Fruit fly (Drosophila melanogaster) whole organism, embryonic: ENCODE measurements around the gene CG11999.
A peak's percentile ranks its signal among the peaks of the same experiment; 100 is the strongest.

Experiments
- Abd-B ChIP-seq: fragments of 200-800 bp; sonication (Bioruptor generic); optimal IDR thresholded peaks from 2 replicates; lab custom pipeline; 2018; ENCODE audit warnings: missing biosample characterization, mild to moderate bottlenecking, missing genetic modification characterization, moderate library complexity
- Atf-2 ChIP-seq: fragments of 200-800 bp; sonication (Bioruptor generic); optimal IDR thresholded peaks from 2 replicates; lab custom pipeline; 2016; ENCODE audit warnings: missing biosample characterization, missing genetic modification characterization
- BEAF-32 ChIP-seq: fragments of 200-800 bp; sonication (Bioruptor generic); optimal IDR thresholded peaks from 3 replicates; lab custom pipeline; 2017; ENCODE audit warnings: missing biosample characterization, missing genetic modification characterization, mild to moderate bottlenecking, moderate library complexity, missing genetic modification reagents
- CG10431 ChIP-seq: fragments of 200-800 bp; sonication (Bioruptor generic); optimal IDR thresholded peaks from 3 replicates; lab custom pipeline; 2018; ENCODE audit warnings: missing biosample characterization, mild to moderate bottlenecking, missing genetic modification characterization
- CG11504 ChIP-seq: fragments of 200-800 bp; sonication (Bioruptor generic); optimal IDR thresholded peaks from 3 replicates; lab custom pipeline; 2019; ENCODE audit warnings: missing biosample characterization, mild to moderate bottlenecking, missing genetic modification characterization, moderate library complexity
- CG11695 ChIP-seq: fragments of 200-800 bp; sonication (Bioruptor generic); IDR thresholded peaks from 3 replicates; pipeline ENCODE4 v1.3.6; 2022; ENCODE audit warnings: missing biosample characterization, missing genetic modification characterization
- CG14667 ChIP-seq: fragments of 200-800 bp; sonication (Bioruptor generic); IDR thresholded peaks from 2 replicates; pipeline ENCODE4 v1.3.6; 2022; ENCODE audit warnings: missing biosample characterization, missing genetic modification characterization
- CG1529 ChIP-seq: fragments of 200-800 bp; sonication (Bioruptor generic); optimal IDR thresholded peaks from 3 replicates; lab custom pipeline; 2018; ENCODE audit warnings: missing biosample characterization, missing genetic modification characterization
- CG16813 ChIP-seq: fragments of 200-800 bp; sonication (Bioruptor generic); IDR thresholded peaks from 3 replicates; pipeline ENCODE4 v1.3.6; 2022; ENCODE audit warnings: missing biosample characterization, missing genetic modification characterization; ENCODE audit not compliant: partially characterized antibody
- CG18619 ChIP-seq: fragments of 200-800 bp; sonication (Bioruptor generic); optimal IDR thresholded peaks from 3 replicates; lab custom pipeline; 2017; ENCODE audit warnings: missing biosample characterization, mild to moderate bottlenecking, missing genetic modification characterization
- CG2116 ChIP-seq: fragments of 200-800 bp; sonication (Bioruptor generic); optimal IDR thresholded peaks from 3 replicates; lab custom pipeline; 2018; ENCODE audit warnings: missing biosample characterization, mild to moderate bottlenecking, missing genetic modification characterization
- CG32532 ChIP-seq: fragments of 200-800 bp; sonication (Bioruptor generic); IDR thresholded peaks from 2 replicates; pipeline ENCODE4 v1.3.6; 2022; ENCODE audit warnings: missing biosample characterization, missing genetic modification characterization
- CG3407 ChIP-seq: fragments of 200-800 bp; sonication (Bioruptor generic); optimal IDR thresholded peaks from 2 replicates; lab custom pipeline; 2018; ENCODE audit warnings: missing biosample characterization, mild to moderate bottlenecking, missing genetic modification characterization
- CG7745 ChIP-seq: fragments of 200-800 bp; sonication (Bioruptor generic); optimal IDR thresholded peaks from 2 replicates; lab custom pipeline; 2018; ENCODE audit warnings: missing biosample characterization, mild to moderate bottlenecking, missing genetic modification characterization, moderate library complexity
- CG7786 ChIP-seq: fragments of 200-800 bp; sonication (Bioruptor generic); optimal IDR thresholded peaks from 2 replicates; lab custom pipeline; 2016; ENCODE audit warnings: missing biosample characterization, missing genetic modification characterization
- CG7963 ChIP-seq: fragments of 200-800 bp; sonication (Bioruptor generic); IDR thresholded peaks from 3 replicates; pipeline ENCODE4 v1.3.6; 2022; ENCODE audit warnings: missing biosample characterization, missing genetic modification characterization; ENCODE audit not compliant: partially characterized antibody
- CG8765 ChIP-seq: fragments of 200-800 bp; sonication (Bioruptor generic); IDR thresholded peaks from 2 replicates; pipeline ENCODE4 v1.3.6; 2022; ENCODE audit warnings: missing biosample characterization, missing genetic modification characterization
- CG9797 ChIP-seq: fragments of 200-800 bp; sonication (Bioruptor generic); optimal IDR thresholded peaks from 3 replicates; lab custom pipeline; 2018; ENCODE audit warnings: missing biosample characterization, mild to moderate bottlenecking, missing genetic modification characterization
- Chrac-16 ChIP-seq: fragments of 200-800 bp; sonication (Bioruptor generic); optimal IDR thresholded peaks from 3 replicates; lab custom pipeline; 2016; ENCODE audit warnings: missing biosample characterization, missing genetic modification characterization
- CoRest ChIP-seq: fragments of 200-800 bp; sonication (Bioruptor generic); optimal IDR thresholded peaks from 3 replicates; lab custom pipeline; 2018; ENCODE audit warnings: missing biosample characterization, mild to moderate bottlenecking, missing genetic modification characterization, moderate library complexity
- Doc3 ChIP-seq: fragments of 200-800 bp; sonication (Bioruptor generic); IDR thresholded peaks from 3 replicates; pipeline ENCODE4 v1.3.6; 2022; ENCODE audit warnings: missing biosample characterization, missing genetic modification characterization; ENCODE audit not compliant: partially characterized antibody
- Dp ChIP-seq: fragments of 200-800 bp; sonication (Bioruptor generic); optimal IDR thresholded peaks from 2 replicates; lab custom pipeline; 2018; ENCODE audit warnings: missing biosample characterization, mild to moderate bottlenecking, missing genetic modification characterization, moderate library complexity
- Fer3 ChIP-seq: fragments of 200-800 bp; sonication (Bioruptor generic); optimal IDR thresholded peaks from 2 replicates; lab custom pipeline; 2018; ENCODE audit warnings: missing biosample characterization, mild to moderate bottlenecking, missing genetic modification characterization, moderate library complexity
- GATAe ChIP-seq: fragments of 200-800 bp; sonication (Bioruptor generic); conservative IDR thresholded peaks from 2 replicates; pipeline ENCODE4 v1.3.6; 2022; ENCODE audit warnings: missing biosample characterization, missing genetic modification characterization
- Hr78 ChIP-seq, 2 experiments: fragments of 200-800 bp in 1 of 2; fragments of >200 bp in 1 of 2; sonication (Bioruptor generic) in 1 of 2; optimal IDR thresholded peaks; 2 replicates each; lab custom pipeline; 2017 to 2019; ENCODE audit warnings: missing biosample characterization in 2 of 2, missing genetic modification characterization in 2 of 2, mild to moderate bottlenecking in 1 of 2, moderate library complexity in 1 of 2
- Lpt ChIP-seq: fragments of >200 bp; optimal IDR thresholded peaks from 2 replicates; lab custom pipeline; 2018; ENCODE audit warnings: missing biosample characterization, missing genetic modification characterization
- Med ChIP-seq: fragments of 200-800 bp; sonication (Bioruptor generic); peaks from one replicate; lab custom pipeline; 2016; ENCODE audit warnings: missing biosample characterization, missing genetic modification characterization, mild to moderate bottlenecking, inconsistent platforms, moderate library complexity
- Opbp ChIP-seq: fragments of 200-800 bp; sonication (Bioruptor generic); IDR thresholded peaks from 3 replicates; pipeline ENCODE4 v1.3.6; 2022; ENCODE audit warnings: missing biosample characterization, missing genetic modification characterization; ENCODE audit not compliant: partially characterized antibody
- Pdp1 ChIP-seq, 2 experiments: fragments of 200-800 bp; sonication (Bioruptor generic); optimal IDR thresholded peaks; 3 replicates each; lab custom pipeline; 2016; ENCODE audit warnings: missing biosample characterization in 2 of 2, missing genetic modification characterization in 2 of 2, mild to moderate bottlenecking in 1 of 2, moderate library complexity in 1 of 2
- Sox102F ChIP-seq: fragments of 200-800 bp; sonication (Bioruptor generic); optimal IDR thresholded peaks from 2 replicates; lab custom pipeline; 2018; ENCODE audit warnings: missing biosample characterization, mild to moderate bottlenecking, missing genetic modification characterization, moderate library complexity
- ato ChIP-seq: fragments of 200-800 bp; sonication (Bioruptor generic); IDR thresholded peaks from 2 replicates; pipeline ENCODE4 v1.3.6; 2022; ENCODE audit warnings: missing biosample characterization, missing genetic modification characterization; ENCODE audit not compliant: partially characterized antibody
- bbx ChIP-seq: fragments of 200-800 bp; sonication (Bioruptor generic); IDR thresholded peaks from 2 replicates; pipeline ENCODE4 v1.3.6; 2022; ENCODE audit warnings: missing biosample characterization, missing genetic modification characterization; ENCODE audit not compliant: partially characterized antibody
- br ChIP-seq: fragments of >200 bp; optimal IDR thresholded peaks from 2 replicates; lab custom pipeline; 2017
- chm ChIP-seq: fragments of 200-800 bp; sonication (Bioruptor generic); IDR thresholded peaks from 2 replicates; pipeline ENCODE4 v1.3.6; 2022; ENCODE audit warnings: missing biosample characterization, missing genetic modification characterization
- corto ChIP-seq: fragments of 200-800 bp; sonication (Bioruptor generic); optimal IDR thresholded peaks from 2 replicates; lab custom pipeline; 2016; ENCODE audit warnings: missing biosample characterization, mild to moderate bottlenecking, missing genetic modification characterization, moderate library complexity
- exex ChIP-seq: fragments of 200-800 bp; sonication (Bioruptor generic); optimal IDR thresholded peaks from 4 replicates; lab custom pipeline; 2018; ENCODE audit warnings: missing biosample characterization, mild to moderate bottlenecking, missing genetic modification characterization, moderate library complexity
- ftz-f1 ChIP-seq: fragments of 200-800 bp; sonication (Bioruptor generic); optimal IDR thresholded peaks from 2 replicates; lab custom pipeline; 2016; ENCODE audit warnings: missing biosample characterization, missing genetic modification characterization
- kah ChIP-seq: fragments of 200-800 bp; sonication (Bioruptor generic); optimal IDR thresholded peaks from 2 replicates; lab custom pipeline; 2018; ENCODE audit warnings: missing biosample characterization, mild to moderate bottlenecking, missing genetic modification characterization
- mirr ChIP-seq: fragments of 200-800 bp; sonication (Bioruptor generic); optimal IDR thresholded peaks from 3 replicates; lab custom pipeline; 2018; ENCODE audit warnings: missing biosample characterization, mild to moderate bottlenecking, missing genetic modification characterization
- org-1 ChIP-seq: fragments of 200-800 bp; sonication (Bioruptor generic); optimal IDR thresholded peaks from 2 replicates; lab custom pipeline; 2017; ENCODE audit warnings: missing biosample characterization, missing genetic modification characterization
- ro ChIP-seq: fragments of 200-800 bp; sonication (Bioruptor generic); IDR thresholded peaks from 2 replicates; pipeline ENCODE4 v1.3.6; 2022; ENCODE audit warnings: missing biosample characterization, missing genetic modification characterization
- sd ChIP-seq: fragments of 200-800 bp; sonication (Bioruptor generic); optimal IDR thresholded peaks from 3 replicates; lab custom pipeline; 2018; ENCODE audit warnings: missing biosample characterization, mild to moderate bottlenecking, missing genetic modification characterization, moderate library complexity
- sima ChIP-seq: fragments of 200-800 bp; sonication (Bioruptor generic); optimal IDR thresholded peaks from 2 replicates; lab custom pipeline; 2016; ENCODE audit warnings: missing biosample characterization, missing genetic modification characterization
- sna ChIP-seq: fragments of 200-800 bp; sonication (Bioruptor generic); IDR thresholded peaks from 2 replicates; pipeline ENCODE4 v1.3.6; 2022; ENCODE audit warnings: missing biosample characterization, missing genetic modification characterization; ENCODE audit not compliant: partially characterized antibody
- trh ChIP-seq: fragments of 200-800 bp; sonication (Bioruptor generic); optimal IDR thresholded peaks from 2 replicates; lab custom pipeline; 2016; ENCODE audit warnings: missing biosample characterization, missing genetic modification characterization
- twi ChIP-seq: fragments of 200-800 bp; optimal IDR thresholded peaks from 2 replicates; lab custom pipeline; 2019; ENCODE audit warnings: missing biosample characterization, mild to moderate bottlenecking, missing genetic modification characterization, moderate library complexity
- z ChIP-seq: fragments of 200-800 bp; sonication (Bioruptor generic); IDR thresholded peaks from 3 replicates; pipeline ENCODE4 v1.3.6; 2022; ENCODE audit warnings: missing biosample characterization, missing genetic modification characterization

CG11999 gene

DNA sequence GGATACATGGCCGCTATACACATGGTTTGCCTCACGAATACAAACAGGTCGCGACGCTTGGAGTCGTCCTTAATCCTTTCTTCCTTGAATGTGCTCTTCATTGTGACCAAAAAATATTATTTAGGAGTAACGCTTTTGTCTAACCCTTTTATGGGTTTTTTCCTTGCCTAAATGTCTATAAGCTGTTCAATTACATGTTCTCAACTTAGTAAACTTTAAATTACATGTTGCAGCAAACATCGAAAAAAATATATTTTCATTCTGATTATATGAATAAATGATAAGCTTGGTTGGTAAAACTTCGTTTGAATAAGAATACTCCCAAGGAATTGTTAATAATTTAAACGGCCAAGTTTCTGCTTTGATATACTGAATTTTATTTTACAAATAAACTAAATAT, 44.5 kb upstream of the CG11999 start, which contains the start of gene Or83a:
Or83a (minus strand) TSS at position 101 of the 400 bp plus-strand sequence.
- TF ChIP-seq CG8765 (no peak), bbx (GFP tag; lab: Robert Waterston, UW) (no peak), CoRest (tag; lab: Kevin White, UChicago) (no peak), BEAF-32 (GFP tag; lab: Kevin White, UChicago) (no peak), chm (GFP tag; lab: Robert Waterston, UW) (no peak), CG7745 (tag; lab: Kevin White, UChicago) (no peak), CG7963 (GFP tag; lab: Robert Waterston, UW) (no peak), CG14667 (GFP tag; lab: Robert Waterston, UW) (no peak), kah (GFP tag; lab: Kevin White, UChicago) (no peak)

DNA sequence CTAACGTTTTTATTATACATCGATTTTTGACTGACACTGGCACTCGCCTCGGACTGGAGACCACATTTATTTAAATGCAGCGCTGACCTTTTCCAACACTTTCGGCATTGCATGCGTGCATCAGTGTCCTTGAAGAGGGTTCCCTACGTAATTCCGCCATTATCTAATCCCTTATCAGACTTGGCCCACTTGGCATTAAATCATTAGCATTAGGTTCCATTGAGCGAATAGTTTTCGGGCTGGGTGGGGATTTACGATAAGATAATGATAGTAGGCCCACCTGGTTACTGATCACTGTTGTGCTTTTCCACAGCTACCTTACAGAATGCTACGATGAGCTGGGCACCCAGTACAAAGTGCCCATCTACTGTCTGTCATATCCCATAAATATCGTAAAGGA, 40.7 kb upstream of the CG11999 start:
- TF ChIP-seq org-1 (no peak), ro (no peak), corto (no peak), CG11504 (no peak), br (no peak), CG7745 (tag; lab: Kevin White, UChicago) (no peak), CG32532 (GFP tag; lab: Robert Waterston, UW) (no peak), CG7786 (no peak), Sox102F (GFP tag; lab: Kevin White, UChicago) (no peak), twi (tag; lab: Kevin White, UChicago) (no peak), CG3407 (GFP tag; lab: Kevin White, UChicago) (no peak), Med (peak; percentile 58), sima (GFP tag; lab: Kevin White, UChicago) (no peak), CG18619 (GFP tag; lab: Kevin White, UChicago) (no peak), Pdp1 (GFP tag; optimal IDR thresholded peaks at IDR 0.05; lab: Kevin White, UChicago) (peak in 1 of 2 experiments; percentile 17), GATAe (GFP tag; lab: Robert Waterston, UW) (peak; percentile 49), Atf-2 (GFP tag; lab: Kevin White, UChicago) (no peak), CG1529 (no peak), Doc3 (GFP tag; lab: Robert Waterston, UW) (no peak), Chrac-16 (GFP tag; lab: Kevin White, UChicago) (no peak), Dp (GFP tag; lab: Kevin White, UChicago) (no peak), mirr (GFP tag; lab: Kevin White, UChicago) (peak; percentile 10), exex (tag; lab: Kevin White, UChicago) (peak; percentile 66), ato (GFP tag; lab: Robert Waterston, UW) (no peak), Fer3 (tag; lab: Kevin White, UChicago) (no peak), CG10431 (GFP tag; lab: Kevin White, UChicago) (no peak)

DNA sequence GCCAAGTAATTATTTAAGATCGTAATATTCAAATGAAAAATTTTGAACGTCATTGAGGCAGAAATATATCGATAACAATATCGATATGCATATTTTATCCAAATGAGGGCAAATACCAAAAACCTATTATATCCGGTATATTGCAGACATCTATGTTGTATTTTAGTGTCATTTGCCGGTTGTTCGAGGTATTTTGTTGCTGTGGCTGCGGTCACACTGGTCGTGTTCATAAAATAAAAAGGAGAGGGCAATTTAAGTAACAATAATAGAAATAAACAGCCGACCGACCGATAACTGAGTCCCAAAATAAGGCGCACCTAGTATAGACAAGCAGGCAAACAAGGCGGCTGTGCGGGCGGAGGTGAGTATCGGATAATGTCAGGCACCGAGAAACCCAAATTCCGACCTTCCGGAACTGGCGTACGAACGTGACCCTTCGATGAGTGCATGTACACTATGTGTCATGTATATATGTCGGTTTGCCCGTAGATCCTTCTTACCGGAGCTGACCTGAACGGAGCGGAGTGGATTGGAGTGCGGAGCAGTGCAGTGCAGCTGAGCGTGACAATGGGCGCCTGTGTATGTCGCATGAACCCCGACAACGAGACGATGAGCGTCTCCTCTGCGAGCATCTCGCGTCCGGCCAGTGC, 39.3 kb upstream of the CG11999 start, which contains the start of gene CG1172:
CG1172 (plus strand) TSS at position 181 of the 650 bp plus-strand sequence.
- TF ChIP-seq Hr78 (GFP tag; optimal IDR thresholded peaks at IDR 0.05; lab: Kevin White, UChicago) (peak in 1 of 2 experiments; percentile 72), Abd-B (GFP tag; lab: Kevin White, UChicago) (peak; percentile 40), CG16813 (GFP tag; lab: Robert Waterston, UW) (peak; percentile 79), sd (tag; lab: Kevin White, UChicago) (peak; percentile 68), CG9797 (GFP tag; lab: Kevin White, UChicago) (peak; percentile 85), mirr (GFP tag; lab: Kevin White, UChicago) (peak; percentile 7), CG2116 (peak; percentile 73), ftz-f1 (peak; percentile 47), ro (no peak), z (GFP tag; lab: Robert Waterston, UW) (no peak), trh (GFP tag; lab: Kevin White, UChicago) (no peak), Opbp (GFP tag; lab: Robert Waterston, UW) (peak; percentile 78), sna (peak; percentile 76), Lpt (GFP tag; lab: Kevin White, UChicago) (no peak), CG11695 (GFP tag; lab: Robert Waterston, UW) (peak; percentile 91)
